Fruit fly (Drosophila melanogaster) whole organism, embryonic: ENCODE measurements around the gene rdog.

Experiments used
- Aef1 ChIP-seq: fragments of 200-800 bp; sonication (Bioruptor generic); IDR thresholded peaks from 3 replicates; pipeline ENCODE4 v1.3.6; 2022; ENCODE audit warnings: missing biosample characterization, missing genetic modification characterization
- BEAF-32 ChIP-seq: fragments of 200-800 bp; sonication (Bioruptor generic); optimal IDR thresholded peaks from 3 replicates; lab custom pipeline; 2017; ENCODE audit warnings: missing biosample characterization, missing genetic modification characterization, mild to moderate bottlenecking, moderate library complexity, missing genetic modification reagents
- Blimp-1 ChIP-seq: fragments of 200-800 bp; sonication (Bioruptor generic); optimal IDR thresholded peaks from 3 replicates; lab custom pipeline; 2018; ENCODE audit warnings: missing biosample characterization, missing genetic modification characterization, mild to moderate bottlenecking, moderate library complexity, missing genetic modification reagents
- CG10654 ChIP-seq: fragments of 200-800 bp; sonication (Bioruptor generic); optimal IDR thresholded peaks from 2 replicates; lab custom pipeline; 2016; ENCODE audit warnings: missing biosample characterization, missing genetic modification characterization
- CG12071 ChIP-seq: fragments of 200-800 bp; sonication (Bioruptor generic); optimal IDR thresholded peaks from 3 replicates; lab custom pipeline; 2018; ENCODE audit warnings: missing biosample characterization, mild to moderate bottlenecking, missing genetic modification characterization
- CG12299 ChIP-seq: fragments of 200-800 bp; sonication (Bioruptor generic); optimal IDR thresholded peaks from 2 replicates; lab custom pipeline; 2018; ENCODE audit warnings: missing biosample characterization, mild to moderate bottlenecking, missing genetic modification characterization
- CG14014 ChIP-seq: fragments of 200-800 bp; sonication (Bioruptor generic); IDR thresholded peaks from 2 replicates; pipeline ENCODE4 v1.3.6; 2022; ENCODE audit warnings: missing biosample characterization, missing genetic modification characterization
- CG14667 ChIP-seq: fragments of 200-800 bp; sonication (Bioruptor generic); IDR thresholded peaks from 2 replicates; pipeline ENCODE4 v1.3.6; 2022; ENCODE audit warnings: missing biosample characterization, missing genetic modification characterization
- CG1529 ChIP-seq: fragments of 200-800 bp; sonication (Bioruptor generic); optimal IDR thresholded peaks from 3 replicates; lab custom pipeline; 2018; ENCODE audit warnings: missing biosample characterization, missing genetic modification characterization
- CG18262 ChIP-seq: fragments of 200-800 bp; optimal IDR thresholded peaks from 3 replicates; lab custom pipeline; 2019; ENCODE audit warnings: missing biosample characterization, mild to moderate bottlenecking, missing genetic modification characterization, moderate library complexity
- CG18619 ChIP-seq: fragments of 200-800 bp; sonication (Bioruptor generic); optimal IDR thresholded peaks from 3 replicates; lab custom pipeline; 2017; ENCODE audit warnings: missing biosample characterization, mild to moderate bottlenecking, missing genetic modification characterization
- CG2116 ChIP-seq: fragments of 200-800 bp; sonication (Bioruptor generic); optimal IDR thresholded peaks from 3 replicates; lab custom pipeline; 2018; ENCODE audit warnings: missing biosample characterization, mild to moderate bottlenecking, missing genetic modification characterization
- CG43689 ChIP-seq: fragments of 200-800 bp; sonication (Bioruptor generic); IDR thresholded peaks from 2 replicates; pipeline ENCODE4 v1.3.6; 2022; ENCODE audit warnings: missing biosample characterization, missing genetic modification characterization
- CG6683 ChIP-seq: fragments of 200-800 bp; sonication (Bioruptor generic); optimal IDR thresholded peaks from 2 replicates; lab custom pipeline; 2017; ENCODE audit warnings: missing biosample characterization, mild to moderate bottlenecking, missing genetic modification characterization, missing genetic modification reagents
- CG6813 ChIP-seq: fragments of 200-800 bp; sonication (Bioruptor generic); optimal IDR thresholded peaks from 2 replicates; lab custom pipeline; 2017; ENCODE audit warnings: missing biosample characterization, missing genetic modification characterization, mild to moderate bottlenecking, moderate library complexity, missing genetic modification reagents
- CG8281 ChIP-seq: fragments of 200-800 bp; sonication (Bioruptor generic); optimal IDR thresholded peaks from 2 replicates; lab custom pipeline; 2018; ENCODE audit warnings: missing biosample characterization, mild to moderate bottlenecking, missing genetic modification characterization, moderate library complexity
- CG8924 ChIP-seq: fragments of 200-800 bp; optimal IDR thresholded peaks from 3 replicates; lab custom pipeline; 2019; ENCODE audit warnings: missing biosample characterization, mild to moderate bottlenecking, missing genetic modification characterization, moderate library complexity
- CG9437 ChIP-seq: fragments of 200-800 bp; sonication (Bioruptor generic); optimal IDR thresholded peaks from 2 replicates; lab custom pipeline; 2018; ENCODE audit warnings: missing biosample characterization, mild to moderate bottlenecking, missing genetic modification characterization
- CG9817 ChIP-seq: fragments of 200-800 bp; sonication (Bioruptor generic); optimal IDR thresholded peaks from 2 replicates; lab custom pipeline; 2018; ENCODE audit warnings: missing biosample characterization, mild to moderate bottlenecking, missing genetic modification characterization, moderate library complexity
- Camta ChIP-seq: fragments of 200-800 bp; sonication (Bioruptor generic); optimal IDR thresholded peaks from 2 replicates; lab custom pipeline; 2016; ENCODE audit warnings: missing biosample characterization, missing genetic modification characterization
- HLH3B ChIP-seq: fragments of 200-800 bp; sonication (Bioruptor generic); IDR thresholded peaks from 2 replicates; pipeline ENCODE4 v1.3.6; 2022; ENCODE audit warnings: missing biosample characterization, missing genetic modification characterization
- Hey ChIP-seq: fragments of 200-800 bp; sonication (Bioruptor generic); optimal IDR thresholded peaks from 3 replicates; lab custom pipeline; 2018; ENCODE audit warnings: missing biosample characterization, mild to moderate bottlenecking, missing genetic modification characterization
- Mad ChIP-seq: fragments of 200-800 bp; sonication (Bioruptor generic); optimal IDR thresholded peaks from 2 replicates; lab custom pipeline; 2016; ENCODE audit warnings: missing biosample characterization, missing genetic modification characterization
- Nf-YA ChIP-seq: fragments of 200-800 bp; sonication (Bioruptor generic); IDR thresholded peaks from 2 replicates; pipeline ENCODE4 v1.3.6; 2022; ENCODE audit warnings: missing biosample characterization, missing genetic modification characterization
- Nf-YB ChIP-seq: fragments of 200-800 bp; sonication (Bioruptor generic); optimal IDR thresholded peaks from 3 replicates; lab custom pipeline; 2019; ENCODE audit warnings: missing biosample characterization, mild to moderate bottlenecking, missing genetic modification characterization, moderate library complexity
- Optix ChIP-seq: fragments of 200-800 bp; sonication (Bioruptor generic); IDR thresholded peaks from 3 replicates; pipeline ENCODE4 v1.3.6; 2022; ENCODE audit warnings: missing biosample characterization, missing genetic modification characterization
- Six4 ChIP-seq: fragments of 200-800 bp; sonication (Bioruptor generic); optimal IDR thresholded peaks from 2 replicates; lab custom pipeline; 2016; ENCODE audit warnings: missing biosample characterization, missing genetic modification characterization
- Usf ChIP-seq: fragments of 200-800 bp; sonication (Bioruptor generic); optimal IDR thresholded peaks from 2 replicates; lab custom pipeline; 2017; ENCODE audit warnings: missing genotype, missing biosample characterization, missing genetic modification characterization
- Xrp1 ChIP-seq: fragments of 200-800 bp; sonication (Bioruptor generic); IDR thresholded peaks from 2 replicates; pipeline ENCODE4 v1.3.6; 2022; ENCODE audit warnings: missing biosample characterization, missing genetic modification characterization
- az2 ChIP-seq: fragments of 200-800 bp; sonication (Bioruptor generic); optimal IDR thresholded peaks from 3 replicates; lab custom pipeline; 2016; ENCODE audit warnings: missing biosample characterization, missing genetic modification characterization
- cato ChIP-seq: fragments of 200-800 bp; sonication (Bioruptor generic); optimal IDR thresholded peaks from 2 replicates; lab custom pipeline; 2016; ENCODE audit warnings: missing biosample characterization, missing genetic modification characterization, borderline replicate concordance
- fu2 ChIP-seq: fragments of 200-800 bp; sonication (Bioruptor generic); optimal IDR thresholded peaks from 2 replicates; lab custom pipeline; 2016; ENCODE audit warnings: missing biosample characterization, missing genetic modification characterization
- gcm2 ChIP-seq: fragments of 200-800 bp; sonication (Bioruptor generic); optimal IDR thresholded peaks from 2 replicates; lab custom pipeline; 2016; ENCODE audit warnings: missing biosample characterization, missing genetic modification characterization
- gsb-n ChIP-seq: fragments of 200-800 bp; sonication (Bioruptor generic); optimal IDR thresholded peaks from 3 replicates; lab custom pipeline; 2018; ENCODE audit warnings: missing biosample characterization, mild to moderate bottlenecking, missing genetic modification characterization
- lab ChIP-seq: fragments of 200-800 bp; sonication (Bioruptor generic); optimal IDR thresholded peaks from 3 replicates; lab custom pipeline; 2017; ENCODE audit warnings: missing biosample characterization, missing genetic modification characterization, mild to moderate bottlenecking, moderate library complexity, missing genetic modification reagents
- lmd ChIP-seq: fragments of 200-800 bp; sonication (Bioruptor generic); IDR thresholded peaks from 2 replicates; pipeline ENCODE4 v1.3.6; 2022; ENCODE audit warnings: missing biosample characterization, missing genetic modification characterization
- mirr ChIP-seq: fragments of 200-800 bp; sonication (Bioruptor generic); optimal IDR thresholded peaks from 3 replicates; lab custom pipeline; 2018; ENCODE audit warnings: missing biosample characterization, mild to moderate bottlenecking, missing genetic modification characterization
- mld ChIP-seq: fragments of 200-800 bp; sonication (Bioruptor generic); IDR thresholded peaks from 3 replicates; pipeline ENCODE4 v1.3.6; 2022; ENCODE audit warnings: missing biosample characterization, missing genetic modification characterization; ENCODE audit not compliant: partially characterized antibody
- odd ChIP-seq: fragments of 200-800 bp; sonication (Bioruptor generic); optimal IDR thresholded peaks from 2 replicates; lab custom pipeline; 2017; ENCODE audit warnings: missing biosample characterization, mild to moderate bottlenecking, missing genetic modification characterization
- prd ChIP-seq, 3 experiments: fragments of >200 bp in 2 of 3; fragments of 200-800 bp in 1 of 3; sonication (Bioruptor generic) in 1 of 3; optimal IDR thresholded peaks in 2 of 3; IDR thresholded peaks in 1 of 3; 2 replicates in 2 of 3; 3 replicates in 1 of 3; pipeline versions ENCODE4 v1.3.6 to Lab custom; 2017 to 2022; ENCODE audit warnings: missing biosample characterization in 1 of 3, missing genetic modification characterization in 1 of 3
- pros ChIP-seq: fragments of 200-800 bp; sonication (Bioruptor generic); optimal IDR thresholded peaks from 3 replicates; lab custom pipeline; 2019; ENCODE audit warnings: missing biosample characterization, mild to moderate bottlenecking, missing genetic modification characterization, moderate library complexity
- pum ChIP-seq: fragments of 200-800 bp; sonication (Bioruptor generic); optimal IDR thresholded peaks from 2 replicates; lab custom pipeline; 2016; ENCODE audit warnings: missing biosample characterization, missing genetic modification characterization
- scrt ChIP-seq: fragments of 200-800 bp; sonication (Bioruptor generic); optimal IDR thresholded peaks from 2 replicates; lab custom pipeline; 2018; ENCODE audit warnings: missing biosample characterization, mild to moderate bottlenecking, missing genetic modification characterization, moderate library complexity
- sd ChIP-seq: fragments of 200-800 bp; sonication (Bioruptor generic); optimal IDR thresholded peaks from 3 replicates; lab custom pipeline; 2018; ENCODE audit warnings: missing biosample characterization, mild to moderate bottlenecking, missing genetic modification characterization, moderate library complexity
- sens ChIP-seq: fragments of 200-800 bp; sonication (Bioruptor generic); peaks from one replicate; lab custom pipeline; 2016; ENCODE audit warnings: missing biosample characterization, missing genetic modification characterization
- stwl ChIP-seq: fragments of 200-800 bp; sonication (Bioruptor generic); optimal IDR thresholded peaks from 3 replicates; lab custom pipeline; 2018; ENCODE audit warnings: missing biosample characterization, mild to moderate bottlenecking, missing genetic modification characterization, moderate library complexity
- tin ChIP-seq: fragments of 200-800 bp; sonication (Bioruptor generic); optimal IDR thresholded peaks from 3 replicates; lab custom pipeline; 2016; ENCODE audit warnings: missing biosample characterization, missing genetic modification characterization
- twi ChIP-seq: fragments of 200-800 bp; optimal IDR thresholded peaks from 2 replicates; lab custom pipeline; 2019; ENCODE audit warnings: missing biosample characterization, mild to moderate bottlenecking, missing genetic modification characterization, moderate library complexity
- z ChIP-seq: fragments of 200-800 bp; sonication (Bioruptor generic); IDR thresholded peaks from 3 replicates; pipeline ENCODE4 v1.3.6; 2022; ENCODE audit warnings: missing biosample characterization, missing genetic modification characterization
- zfh1 ChIP-seq: fragments of 200-800 bp; sonication (Bioruptor generic); IDR thresholded peaks from 3 replicates; pipeline ENCODE4 v1.3.6; 2022; ENCODE audit warnings: missing biosample characterization, missing genetic modification characterization

The rdog gene

dm6 chr3R:29207996-29208395, 50.1 kb downstream of the rdog start (continued):
- TF ChIP-seq CG2116 (GFP tag; lab: Kevin White, UChicago) = peak; percentile 3
- TF ChIP-seq Optix (GFP tag; lab: Robert Waterston, UW) = peak; percentile 66; the same call in 2 of the 3 replicates
- TF ChIP-seq Xrp1 (GFP tag; lab: Robert Waterston, UW) = peak; percentile 75
- peak; percentile 66 for TF ChIP-seq tin
- peak; percentile 30 for TF ChIP-seq Camta (GFP tag; lab: Kevin White, UChicago)
- peak; percentile 94 for TF ChIP-seq sens (GFP tag; lab: Kevin White, UChicago)
- TF ChIP-seq CG8281 (tag; lab: Kevin White, UChicago) = peak; percentile 39
- peak; percentile 4 for TF ChIP-seq stwl (tag; lab: Kevin White, UChicago)
- no peak for TF ChIP-seq pros (GFP tag; lab: Kevin White, UChicago)
- TF ChIP-seq CG18262 (tag; lab: Kevin White, UChicago) = peak; percentile 78
- peak; percentile 66 for TF ChIP-seq CG12071 (GFP tag; lab: Kevin White, UChicago)
- peak; percentile 54 for TF ChIP-seq az2 (GFP tag; lab: Kevin White, UChicago)
- TF ChIP-seq gsb-n (tag; lab: Kevin White, UChicago) = peak; percentile 71
- no peak for TF ChIP-seq z (GFP tag; lab: Robert Waterston, UW)
- TF ChIP-seq CG10654 (GFP tag; lab: Kevin White, UChicago) = peak; percentile 43
- TF ChIP-seq odd (GFP tag; lab: Kevin White, UChicago) = peak; percentile 67
- TF ChIP-seq gcm2 (GFP tag; lab: Kevin White, UChicago) = no peak
- no peak for TF ChIP-seq mirr (GFP tag; lab: Kevin White, UChicago)
- peak; percentile 35 for TF ChIP-seq Six4
- peak; percentile 63 for TF ChIP-seq CG1529 (GFP tag; lab: Kevin White, UChicago)
- peak; percentile 27 for TF ChIP-seq Nf-YB
- peak; percentile 70 for TF ChIP-seq HLH3B
- peak; percentile 61 for TF ChIP-seq CG43689 (GFP tag; lab: Robert Waterston, UW)
- peak; percentile 75 for TF ChIP-seq zfh1
- TF ChIP-seq Usf (GFP tag; lab: Kevin White, UChicago) = no peak
- peak; percentile 27 for TF ChIP-seq Mad (GFP tag; lab: Kevin White, UChicago)
- TF ChIP-seq CG9817 (tag; lab: Kevin White, UChicago) = peak; percentile 24
- TF ChIP-seq twi (tag; lab: Kevin White, UChicago) = peak; percentile 25
- TF ChIP-seq Nf-YA (GFP tag; lab: Robert Waterston, UW) = peak; percentile 54
- peak; percentile 68 for TF ChIP-seq lmd (GFP tag; lab: Robert Waterston, UW)
- TF ChIP-seq fu2 (GFP tag; lab: Kevin White, UChicago) = no peak
- peak; percentile 52; the same call in 1 of the 2 replicates for TF ChIP-seq CG14014 (GFP tag; lab: Robert Waterston, UW)
- no peak for TF ChIP-seq Hey (tag; lab: Kevin White, UChicago)
- peak; percentile 27 for TF ChIP-seq pum (GFP tag; lab: Kevin White, UChicago)
- peak; percentile 83 for TF ChIP-seq Blimp-1
- peak; percentile 37 for TF ChIP-seq CG14667 (GFP tag; lab: Robert Waterston, UW)
- TF ChIP-seq CG6683 = peak; percentile 29
- TF ChIP-seq mld (GFP tag; lab: Robert Waterston, UW) = no peak
- no peak for TF ChIP-seq BEAF-32 (GFP tag; lab: Kevin White, UChicago)
- TF ChIP-seq prd (optimal IDR thresholded peaks at IDR 0.05; lab: Kevin White, UChicago) = no peak
- peak; percentile 57; the same call in 2 of the 3 replicates for TF ChIP-seq prd (GFP tag; IDR thresholded peaks at IDR 0.05; lab: Robert Waterston, UW)
- TF ChIP-seq CG6813 (GFP tag; lab: Kevin White, UChicago) = peak; percentile 54
- TF ChIP-seq sd (tag; lab: Kevin White, UChicago) = peak; percentile 9
- TF ChIP-seq cato (GFP tag; lab: Kevin White, UChicago) = no peak
- TF ChIP-seq CG18619 (GFP tag; lab: Kevin White, UChicago) = peak; percentile 32
- peak; percentile 41 for TF ChIP-seq CG9437
- peak; percentile 25 for TF ChIP-seq CG12299
- TF ChIP-seq lab (GFP tag; lab: Kevin White, UChicago) = peak; percentile 65
- TF ChIP-seq CG8924 (tag; lab: Kevin White, UChicago) = peak; percentile 73
- TF ChIP-seq scrt (GFP tag; lab: Kevin White, UChicago) = peak; percentile 53
- peak; percentile 35; the same call in 2 of the 3 replicates for TF ChIP-seq Aef1 (GFP tag; lab: Robert Waterston, UW)
